Worm (Caenorhabditis elegans): ENCODE results near the gene C28H8.3.

ce11 chrIII:5948986-5949385 is 40.5 kb downstream of the C28H8.3 start:
- no peak for TF ChIP-seq sup-37 (GFP tag; optimal IDR thresholded peaks at IDR 0.05)
- no peak for TF ChIP-seq ztf-4 (tag; optimal IDR thresholded peaks at IDR 0.05)
- TF ChIP-seq unc-62 (GFP tag; optimal IDR thresholded peaks at IDR 0.05): no peak
- TF ChIP-seq zag-1 (tag; optimal IDR thresholded peaks at IDR 0.05): no peak
- no peak for TF ChIP-seq dpl-1 (GFP tag; optimal IDR thresholded peaks at IDR 0.05)
- TF ChIP-seq ama-1 (optimal IDR thresholded peaks at IDR 0.05): no peak
